Worm (Caenorhabditis elegans): ENCODE measurements around the gene T12A2.3.

DNA sequence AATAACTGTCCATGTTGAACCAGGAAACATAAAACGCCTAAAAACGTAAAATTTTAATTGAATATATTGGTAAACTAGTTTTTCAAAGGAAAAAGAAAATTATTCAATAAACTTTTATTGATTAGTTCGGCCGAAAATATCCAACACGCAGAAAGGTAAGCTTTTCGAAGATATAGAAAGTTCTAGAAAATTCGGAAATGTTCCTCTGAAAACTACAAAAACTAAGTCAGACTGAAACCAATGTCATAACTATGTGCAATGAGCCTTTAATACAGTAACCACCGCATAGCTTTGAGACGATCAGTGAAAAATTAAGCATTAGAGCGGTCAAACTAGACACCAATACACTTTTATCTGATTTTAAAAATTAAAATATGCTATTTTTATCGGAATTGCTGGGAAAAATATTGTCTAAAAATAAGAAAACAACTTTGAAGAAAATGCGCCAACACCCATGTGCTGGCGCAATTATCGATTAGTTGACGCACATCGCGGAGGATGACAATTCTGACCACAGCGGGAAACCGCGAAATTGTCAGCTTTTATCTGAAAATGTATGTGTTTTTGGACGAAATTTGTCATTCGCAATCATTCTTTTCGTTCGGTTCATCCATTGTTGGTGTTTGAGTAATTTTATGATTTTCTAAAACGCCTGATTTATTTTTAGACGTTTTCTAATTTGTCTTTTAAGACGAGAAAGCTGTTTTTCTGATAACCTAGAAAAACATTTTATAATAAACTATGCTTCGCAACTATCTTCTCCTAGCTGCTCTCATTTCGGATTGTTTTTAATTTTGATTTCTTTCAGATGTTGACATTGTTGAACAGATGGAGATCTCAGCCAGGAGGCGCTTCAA, 42.0 kb upstream of the T12A2.3 start, which contains the start of the genes C23G10.7 and rpn-2:
- peak; percentile 32 for TF ChIP-seq fos-1 (tag; optimal IDR thresholded peaks at IDR 0.05)
- TF ChIP-seq nhr-76 (tag; optimal IDR thresholded peaks at IDR 0.05): no peak
- peak; percentile 67 for TF ChIP-seq xbp-1 (tag; optimal IDR thresholded peaks at IDR 0.05)
- TF ChIP-seq ces-1 (GFP tag; optimal IDR thresholded peaks at IDR 0.05): no peak
- peak; percentile 14 for TF ChIP-seq ama-1 (optimal IDR thresholded peaks at IDR 0.05)
- TF ChIP-seq zag-1 (tag; optimal IDR thresholded peaks at IDR 0.05): no peak
- peak; percentile 89 for TF ChIP-seq rnt-1 (tag; optimal IDR thresholded peaks at IDR 0.05)

Measured in whole organism, L1 larva.